Fruit fly (Drosophila melanogaster): ENCODE measurements around the gene CG32750.

The CG32750 gene

dm6 chrX:6151919-6152318 is 44.3 kb downstream of the CG32750 start (continued):
- no peak for TF ChIP-seq Gug (GFP tag; IDR thresholded peaks at IDR 0.05)
- no peak for TF ChIP-seq sima (GFP tag; optimal IDR thresholded peaks at IDR 0.05)
- peak; percentile 24 for TF ChIP-seq gem (tag; optimal IDR thresholded peaks at IDR 0.05)
- no peak for TF ChIP-seq CG2875 (GFP tag; optimal IDR thresholded peaks at IDR 0.05)
- peak; percentile 40 for TF ChIP-seq dmrt99B (tag; optimal IDR thresholded peaks at IDR 0.05)
- TF ChIP-seq CG17385 (GFP tag; optimal IDR thresholded peaks at IDR 0.05), result no peak
- TF ChIP-seq CkIIα-i1 (GFP tag; IDR thresholded peaks at IDR 0.05), result no peak
- TF ChIP-seq grn (GFP tag; optimal IDR thresholded peaks at IDR 0.05), result no peak
- TF ChIP-seq pan (optimal IDR thresholded peaks at IDR 0.05), result no peak
- TF ChIP-seq pan (GFP tag; optimal IDR thresholded peaks at IDR 0.05 in 1 of 2, IDR thresholded peaks at IDR 0.05 in 1 of 2), result peak in 1 of 2 experiments; percentile 36
- TF ChIP-seq CG34422 (GFP tag; IDR thresholded peaks at IDR 0.05), result 0 out of 3 replicates have a peak, but pooled peaks have one; percentile 13
- TF ChIP-seq CG11398 (GFP tag; optimal IDR thresholded peaks at IDR 0.05), result no peak
- TF ChIP-seq lab (GFP tag; optimal IDR thresholded peaks at IDR 0.05), result peak; percentile 62
- no peak for TF ChIP-seq PHDP (tag; optimal IDR thresholded peaks at IDR 0.05)
- TF ChIP-seq Meics (GFP tag; optimal IDR thresholded peaks at IDR 0.05), result peak; percentile 46
- no peak for TF ChIP-seq cas (GFP tag; IDR thresholded peaks at IDR 0.05)
- TF ChIP-seq Rfx (GFP tag; IDR thresholded peaks at IDR 0.05), result 0 out of 2 replicates have a peak, but pooled peaks have one; percentile 30
- peak; percentile 4 for TF ChIP-seq CG7839 (tag; optimal IDR thresholded peaks at IDR 0.05)
- peak; percentile 11 for TF ChIP-seq CG2120 (GFP tag; optimal IDR thresholded peaks at IDR 0.05)
- TF ChIP-seq CG11504 (tag; optimal IDR thresholded peaks at IDR 0.05), result peak; percentile 44
- TF ChIP-seq CG31224 (GFP tag; IDR thresholded peaks at IDR 0.05), result no peak
- no peak for TF ChIP-seq ken (GFP tag; IDR thresholded peaks at IDR 0.05)
- TF ChIP-seq CG2116 (GFP tag; optimal IDR thresholded peaks at IDR 0.05), result no peak
- TF ChIP-seq Fer1 (GFP tag; optimal IDR thresholded peaks at IDR 0.05), result peak; percentile 45
- TF ChIP-seq caup (GFP tag; optimal IDR thresholded peaks at IDR 0.05; ENCODE audit: severe bottlenecking), result peak; percentile 3
- 0 out of 2 replicates have a peak, but pooled peaks have one; percentile 20 for TF ChIP-seq CG6689 (GFP tag; IDR thresholded peaks at IDR 0.05)
- peak; percentile 45; the same call in 1 of the 3 replicates for TF ChIP-seq dysf (GFP tag; IDR thresholded peaks at IDR 0.05)
- no peak for TF ChIP-seq GATAe (GFP tag; conservative IDR thresholded peaks at IDR 0.05)
- no peak for TF ChIP-seq NC2α (GFP tag; optimal IDR thresholded peaks at IDR 0.05)
- no peak for TF ChIP-seq CG13123 (GFP tag; optimal IDR thresholded peaks at IDR 0.05)
- TF ChIP-seq Atf6 (GFP tag; IDR thresholded peaks at IDR 0.05), result 0 out of 2 replicates have a peak, but pooled peaks have one; percentile 16
- no peak for TF ChIP-seq tll (GFP tag; optimal IDR thresholded peaks at IDR 0.05)
- peak; percentile 14 for TF ChIP-seq CG13296 (GFP tag; optimal IDR thresholded peaks at IDR 0.05)
- 0 out of 2 replicates have a peak, but pooled peaks have one; percentile 13 for TF ChIP-seq slbo (GFP tag; IDR thresholded peaks at IDR 0.05)
- 0 out of 2 replicates have a peak, but pooled peaks have one; percentile 24 for TF ChIP-seq CG14014 (GFP tag; IDR thresholded peaks at IDR 0.05)
- peak; percentile 73 for TF ChIP-seq CG18599 (GFP tag; optimal IDR thresholded peaks at IDR 0.05)
- TF ChIP-seq pita (GFP tag; optimal IDR thresholded peaks at IDR 0.05), result no peak
- TF ChIP-seq CG10366 (GFP tag; IDR thresholded peaks at IDR 0.05), result peak; percentile 21; the same call in 1 of the 2 replicates
- peak; percentile 35; the same call in 1 of the 2 replicates for TF ChIP-seq lmd (GFP tag; IDR thresholded peaks at IDR 0.05)
- TF ChIP-seq YL-1 (GFP tag; optimal IDR thresholded peaks at IDR 0.05), result no peak
- TF ChIP-seq Hmr (GFP tag; optimal IDR thresholded peaks at IDR 0.05), result peak; percentile 31
- peak; percentile 24 for TF ChIP-seq Sox102F (GFP tag; optimal IDR thresholded peaks at IDR 0.05)
- no peak for TF ChIP-seq en (GFP tag; optimal IDR thresholded peaks at IDR 0.05)
- TF ChIP-seq ttk (GFP tag; IDR thresholded peaks at IDR 0.05), result 0 out of 2 replicates have a peak, but pooled peaks have one; percentile 18
- peak; percentile 47; the same call in 2 of the 3 replicates for TF ChIP-seq row (GFP tag; IDR thresholded peaks at IDR 0.05)
- TF ChIP-seq Ada2b (GFP tag; IDR thresholded peaks at IDR 0.05), result peak; percentile 36; the same call in 1 of the 2 replicates
- no peak for TF ChIP-seq CG13424 (tag; optimal IDR thresholded peaks at IDR 0.05)
- no peak for TF ChIP-seq prd (optimal IDR thresholded peaks at IDR 0.05)
- peak; percentile 50; the same call in 1 of the 3 replicates for TF ChIP-seq prd (GFP tag; IDR thresholded peaks at IDR 0.05)
